Worm (Caenorhabditis elegans) whole organism, L2 larva: ENCODE data around the gene atgp-2.

Source experiments
- C34F6.9 ChIP-seq: fragments of 150-350 bp; optimal IDR thresholded peaks from 2 replicates; lab custom pipeline; 2014; ENCODE audit warnings: missing biosample characterization, missing genetic modification characterization
- R02D3.7 ChIP-seq: fragments of 150-350 bp; optimal IDR thresholded peaks from 2 replicates; lab custom pipeline; 2014; ENCODE audit warnings: missing biosample characterization, missing genetic modification characterization
- ZK546.5 ChIP-seq: sonication (generic microtip); optimal IDR thresholded peaks from 2 replicates; lab custom pipeline; 2017; ENCODE audit warnings: missing biosample characterization, missing genetic modification characterization
- alr-1 ChIP-seq: fragments of 150-350 bp; optimal IDR thresholded peaks from 2 replicates; lab custom pipeline; 2014; ENCODE audit warnings: missing biosample characterization, missing genetic modification characterization
- aly-2 ChIP-seq: fragments of 150-350 bp; optimal IDR thresholded peaks from 2 replicates; lab custom pipeline; 2014; ENCODE audit warnings: missing biosample characterization, missing genetic modification characterization
- ama-1 ChIP-seq: fragments of 150-350 bp; optimal IDR thresholded peaks from 2 replicates; lab custom pipeline; 2018; ENCODE audit warnings: inconsistent platforms
- blmp-1 ChIP-seq: sonication (generic microtip); optimal IDR thresholded peaks from 2 replicates; lab custom pipeline; 2017; ENCODE audit warnings: missing genetic modification characterization, mild to moderate bottlenecking, missing compliant biosample characterization, antibody characterized with exemption, moderate library complexity; ENCODE audit not compliant: insufficient read depth
- ceh-16 ChIP-seq: fragments of 150-350 bp; optimal IDR thresholded peaks from 2 replicates; lab custom pipeline; 2014; ENCODE audit warnings: missing biosample characterization, missing genetic modification characterization
- crh-2 ChIP-seq: sonication (generic microtip); optimal IDR thresholded peaks from 2 replicates; lab custom pipeline; 2017; ENCODE audit warnings: missing biosample characterization, missing genetic modification characterization
- dmd-4 ChIP-seq: sonication (generic microtip); optimal IDR thresholded peaks from 2 replicates; lab custom pipeline; 2017; ENCODE audit warnings: missing biosample characterization, missing genetic modification characterization
- egl-27 ChIP-seq: sonication (generic microtip); optimal IDR thresholded peaks from 3 replicates; lab custom pipeline; 2017; ENCODE audit warnings: missing biosample characterization, missing genetic modification reagents, missing genetic modification characterization
- elt-1 ChIP-seq: fragments of 150-350 bp; optimal IDR thresholded peaks from 2 replicates; lab custom pipeline; 2014; ENCODE audit warnings: missing biosample characterization, missing genetic modification characterization
- elt-3 ChIP-seq: sonication (generic microtip); optimal IDR thresholded peaks from 2 replicates; lab custom pipeline; 2017; ENCODE audit warnings: missing biosample characterization, missing genetic modification characterization
- fos-1 ChIP-seq: fragments of 150-350 bp; optimal IDR thresholded peaks from 2 replicates; lab custom pipeline; 2014; ENCODE audit warnings: missing biosample characterization, missing genetic modification characterization
- gmeb-1 ChIP-seq: fragments of 150-350 bp; optimal IDR thresholded peaks from 2 replicates; lab custom pipeline; 2014; ENCODE audit warnings: missing biosample characterization, missing genetic modification characterization
- lin-11 ChIP-seq: fragments of 150-350 bp; sonication (generic microtip); optimal IDR thresholded peaks from 2 replicates; lab custom pipeline; 2014; ENCODE audit warnings: missing biosample characterization, missing genetic modification characterization, inconsistent platforms, mixed read lengths
- lin-39 ChIP-seq: fragments of 150-350 bp; optimal IDR thresholded peaks from 2 replicates; lab custom pipeline; 2014; ENCODE audit warnings: missing biosample characterization, missing genetic modification reagents, missing genetic modification characterization
- lsy-2 ChIP-seq, 2 experiments: fragments of 150-350 bp in 1 of 2; sonication (generic microtip) in 1 of 2; optimal IDR thresholded peaks; 2 replicates each; lab custom pipeline; 2014 to 2017; ENCODE audit warnings: missing biosample characterization in 2 of 2, missing genetic modification characterization in 2 of 2
- mab-5 ChIP-seq: fragments of 150-350 bp; optimal IDR thresholded peaks from 2 replicates; lab custom pipeline; 2014; ENCODE audit warnings: missing biosample characterization, missing genetic modification characterization
- mbf-1 ChIP-seq: sonication (generic microtip); optimal IDR thresholded peaks from 2 replicates; lab custom pipeline; 2017; ENCODE audit warnings: missing biosample characterization, missing genetic modification characterization
- mdl-1 ChIP-seq, 2 experiments: fragments of 150-350 bp in 1 of 2; sonication (generic microtip) in 1 of 2; optimal IDR thresholded peaks; 2 replicates each; lab custom pipeline; 2017; ENCODE audit warnings: missing biosample characterization in 2 of 2, missing genetic modification characterization in 2 of 2
- nhr-10 ChIP-seq: sonication (generic microtip); optimal IDR thresholded peaks from 2 replicates; lab custom pipeline; 2017; ENCODE audit warnings: missing biosample characterization, missing genetic modification characterization
- nhr-11 ChIP-seq: fragments of 150-350 bp; optimal IDR thresholded peaks from 2 replicates; lab custom pipeline; 2014; ENCODE audit warnings: missing biosample characterization, missing genetic modification characterization
- nhr-129 ChIP-seq: fragments of 150-350 bp; optimal IDR thresholded peaks from 2 replicates; lab custom pipeline; 2014; ENCODE audit warnings: missing biosample characterization, missing genetic modification characterization
- nhr-21 ChIP-seq: fragments of 150-350 bp; optimal IDR thresholded peaks from 2 replicates; lab custom pipeline; 2014; ENCODE audit warnings: missing biosample characterization, missing genetic modification characterization
- nhr-23 ChIP-seq: fragments of 150-350 bp; optimal IDR thresholded peaks from 2 replicates; lab custom pipeline; 2014; ENCODE audit warnings: missing biosample characterization, missing genetic modification reagents, missing genetic modification characterization
- nhr-237 ChIP-seq: fragments of 150-350 bp; optimal IDR thresholded peaks from 2 replicates; lab custom pipeline; 2014; ENCODE audit warnings: missing biosample characterization, missing genetic modification characterization
- nhr-25 ChIP-seq: fragments of 150-350 bp; sonication (generic microtip); optimal IDR thresholded peaks from 3 replicates; lab custom pipeline; 2014; ENCODE audit warnings: missing biosample characterization, missing genetic modification characterization
- nhr-6 ChIP-seq: fragments of 150-350 bp; optimal IDR thresholded peaks from 2 replicates; lab custom pipeline; 2014; ENCODE audit warnings: missing biosample characterization, missing genetic modification characterization
- peb-1 ChIP-seq: fragments of 150-350 bp; optimal IDR thresholded peaks from 2 replicates; lab custom pipeline; 2014; ENCODE audit warnings: missing biosample characterization, missing genetic modification characterization
- skn-1 ChIP-seq: sonication (generic microtip); optimal IDR thresholded peaks from 2 replicates; lab custom pipeline; 2017; ENCODE audit warnings: missing biosample characterization, missing genetic modification characterization
- sma-3 ChIP-seq: sonication (generic microtip); optimal IDR thresholded peaks from 2 replicates; lab custom pipeline; 2016; ENCODE audit warnings: missing genetic modification reagents, missing genetic modification characterization, missing compliant biosample characterization
- sma-9 ChIP-seq, 2 experiments: fragments of 150-350 bp in 1 of 2; sonication (generic microtip) in 1 of 2; optimal IDR thresholded peaks; 2 replicates each; lab custom pipeline; 2014 to 2016; ENCODE audit warnings: missing genetic modification characterization in 2 of 2, mild to moderate bottlenecking in 1 of 2, missing biosample characterization in 1 of 2, missing compliant biosample characterization in 1 of 2, missing genetic modification reagents in 1 of 2, moderate library complexity in 1 of 2
- snpc-4 ChIP-seq: fragments of 150-350 bp; optimal IDR thresholded peaks from 2 replicates; lab custom pipeline; 2014; ENCODE audit warnings: missing biosample characterization, missing genetic modification characterization
- unc-39 ChIP-seq: fragments of 150-350 bp; optimal IDR thresholded peaks from 2 replicates; lab custom pipeline; 2014; ENCODE audit warnings: missing biosample characterization, missing genetic modification characterization
- unc-55 ChIP-seq: fragments of 150-350 bp; sonication (generic microtip); optimal IDR thresholded peaks from 3 replicates; lab custom pipeline; 2014; ENCODE audit warnings: missing biosample characterization, missing genetic modification reagents, missing genetic modification characterization
- unc-62 ChIP-seq: fragments of 150-350 bp; optimal IDR thresholded peaks from 2 replicates; lab custom pipeline; 2014; ENCODE audit warnings: missing biosample characterization, missing genetic modification reagents, missing genetic modification characterization
- ztf-1 ChIP-seq: fragments of 200-800 bp; sonication (Bioruptor generic); conservative IDR thresholded peaks from 2 replicates; pipeline ENCODE4 v1.3.6; 2022; ENCODE audit warnings: missing genetic modification characterization, missing compliant biosample characterization
- ztf-11 ChIP-seq: sonication (generic microtip); optimal IDR thresholded peaks from 2 replicates; lab custom pipeline; 2017; ENCODE audit warnings: missing biosample characterization, missing genetic modification characterization
- ztf-4 ChIP-seq: fragments of 150-350 bp; optimal IDR thresholded peaks from 2 replicates; lab custom pipeline; 2014; ENCODE audit warnings: missing biosample characterization, missing genetic modification characterization

atgp-2 gene

ce11 chrII:14616927-14617326 lies 27.0 kb downstream of the atgp-2 start:
- TF ChIP-seq snpc-4 (tag; lab: Kevin White, UChicago), result no peak
- TF ChIP-seq ztf-11 (tag; lab: Kevin White, UChicago), result no peak
- no peak for TF ChIP-seq lsy-2 (tag; optimal IDR thresholded peaks at IDR 0.05; lab: Kevin White, UChicago)
- TF ChIP-seq R02D3.7 (tag; lab: Kevin White, UChicago), result no peak
- TF ChIP-seq mbf-1 (tag; lab: Kevin White, UChicago), result no peak
- TF ChIP-seq nhr-6 (tag; lab: Kevin White, UChicago), result no peak
- TF ChIP-seq elt-1 (tag; lab: Kevin White, UChicago), result no peak
- TF ChIP-seq blmp-1, result no peak
- TF ChIP-seq crh-2 (tag; lab: Kevin White, UChicago), result no peak
- no peak for TF ChIP-seq lin-11
- no peak for TF ChIP-seq elt-3 (tag; lab: Kevin White, UChicago)
- no peak for TF ChIP-seq lin-39
- TF ChIP-seq unc-62, result no peak
- no peak for TF ChIP-seq nhr-10
- TF ChIP-seq nhr-11 (tag; lab: Kevin White, UChicago), result no peak
- no peak for TF ChIP-seq skn-1 (tag; lab: Kevin White, UChicago)
- peak; percentile 29 for TF ChIP-seq sma-3 (GFP tag; lab: Kevin White, UChicago)
- TF ChIP-seq aly-2 (tag; lab: Kevin White, UChicago), result no peak
- no peak for TF ChIP-seq mab-5 (tag; lab: Kevin White, UChicago)
- peak; percentile 43 for TF ChIP-seq gmeb-1 (tag; lab: Kevin White, UChicago)
- no peak for TF ChIP-seq ZK546.5 (tag; lab: Kevin White, UChicago)
- no peak for TF ChIP-seq egl-27 (tag; lab: Kevin White, UChicago)
- no peak for TF ChIP-seq ztf-1 (GFP tag; lab: Robert Waterston, UW)
- peak; percentile 62 for TF ChIP-seq fos-1 (tag; lab: Kevin White, UChicago)
- no peak for TF ChIP-seq unc-39 (tag; lab: Kevin White, UChicago)
- no peak for TF ChIP-seq mdl-1 (tag; optimal IDR thresholded peaks at IDR 0.05; lab: Kevin White, UChicago)
- peak; percentile 50 for TF ChIP-seq sma-9 (GFP tag; optimal IDR thresholded peaks at IDR 0.05; lab: Kevin White, UChicago)
- TF ChIP-seq sma-9 (tag; optimal IDR thresholded peaks at IDR 0.05; lab: Kevin White, UChicago), result no peak
- TF ChIP-seq nhr-237 (tag; lab: Kevin White, UChicago), result no peak
- no peak for TF ChIP-seq C34F6.9 (tag; lab: Kevin White, UChicago)
- TF ChIP-seq unc-55 (GFP tag; lab: Kevin White, UChicago), result no peak
- TF ChIP-seq dmd-4 (tag; lab: Kevin White, UChicago), result no peak
- peak; percentile 18 for TF ChIP-seq nhr-21 (tag; lab: Kevin White, UChicago)
- TF ChIP-seq peb-1 (tag; lab: Kevin White, UChicago), result no peak
- TF ChIP-seq nhr-129 (tag; lab: Kevin White, UChicago), result no peak
- no peak for TF ChIP-seq ama-1 (lab: Kevin White, UChicago)
- no peak for TF ChIP-seq nhr-25 (tag; lab: Kevin White, UChicago)
- no peak for TF ChIP-seq alr-1 (tag; lab: Kevin White, UChicago)
- no peak for TF ChIP-seq ztf-4 (tag; lab: Kevin White, UChicago)
- no peak for TF ChIP-seq ceh-16
- TF ChIP-seq, all 48 proteins: peak for 5

ce11 chrII:14616402-14616801 lies 27.5 kb downstream of the atgp-2 start:
- TF ChIP-seq nhr-25 (tag; lab: Kevin White, UChicago) (peak; percentile 27), fos-1 (tag; lab: Kevin White, UChicago) (peak; percentile 27), nhr-23 (tag; lab: Kevin White, UChicago) (no peak), lsy-2 (tag; optimal IDR thresholded peaks at IDR 0.05; lab: Kevin White, UChicago) (peak in 1 of 2 experiments; percentile 52), blmp-1 (peak; percentile 34)

- TF ChIP-seq nhr-11 (tag; lab: Kevin White, UChicago) (no peak), fos-1 (tag; lab: Kevin White, UChicago) (no peak)
These were observed 28.1 kb downstream of the atgp-2 start, which contains the start of gene mltn-9 for ce11 chrII:14615735-14616134. Gene mltn-9, plus strand, starts transcription at chrII:14616035.
